Worm (Caenorhabditis elegans): ENCODE measurements around the gene T07D4.2.

DNA sequence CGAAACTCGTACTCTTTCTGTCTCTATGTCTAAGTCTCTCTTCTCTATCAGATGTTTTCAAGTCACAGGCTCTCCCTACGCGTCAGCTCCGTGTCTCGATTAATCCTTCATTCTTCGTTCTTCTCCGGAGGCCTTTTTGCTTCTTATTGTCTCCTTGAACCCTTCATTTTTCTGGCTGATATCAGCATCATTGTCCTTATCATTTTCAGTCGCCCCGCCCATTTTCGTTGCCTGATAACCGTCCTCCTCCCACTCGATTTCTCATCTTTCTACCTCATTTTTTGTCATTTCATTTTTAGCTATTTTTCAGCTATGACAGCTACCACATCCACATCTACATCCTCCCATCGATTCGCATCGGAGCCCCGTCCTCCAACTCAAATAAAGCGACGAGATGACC, 48.4 kb upstream of the T07D4.2 start, which contains the start of gene B0457.6:
- peak; percentile 61 for TF ChIP-seq fos-1 (tag; optimal IDR thresholded peaks at IDR 0.05)
- TF ChIP-seq ceh-82 (tag; optimal IDR thresholded peaks at IDR 0.05) = no peak
- no peak for TF ChIP-seq ztf-11 (tag; optimal IDR thresholded peaks at IDR 0.05)
- TF ChIP-seq sem-4 (tag; optimal IDR thresholded peaks at IDR 0.05) = no peak
- TF ChIP-seq nhr-12 (tag; optimal IDR thresholded peaks at IDR 0.05) = no peak
- no peak for TF ChIP-seq ZK546.5 (tag; optimal IDR thresholded peaks at IDR 0.05)
- no peak for TF ChIP-seq peb-1 (tag; optimal IDR thresholded peaks at IDR 0.05)
- no peak for TF ChIP-seq unc-62 (GFP tag; optimal IDR thresholded peaks at IDR 0.05)
- peak; percentile 24 for TF ChIP-seq unc-55 (GFP tag; optimal IDR thresholded peaks at IDR 0.05)
- TF ChIP-seq nhr-77 (tag; optimal IDR thresholded peaks at IDR 0.05) = no peak
- no peak for TF ChIP-seq lsy-2 (tag; optimal IDR thresholded peaks at IDR 0.05)
- TF ChIP-seq nhr-11 (tag; optimal IDR thresholded peaks at IDR 0.05) = no peak
- no peak for TF ChIP-seq nhr-10 (tag; optimal IDR thresholded peaks at IDR 0.05)
